Worm (Caenorhabditis elegans) whole organism, early embryonic: ENCODE data around the gene Y54G11A.14.

Experiments used
- aly-1 ChIP-seq: sonication (generic microtip); optimal IDR thresholded peaks from 2 replicates; lab custom pipeline; 2016; ENCODE audit warnings: missing genetic modification characterization, missing compliant biosample characterization
- ama-1 ChIP-seq: fragments of 150-350 bp; optimal IDR thresholded peaks from 2 replicates; lab custom pipeline; 2014
- ceh-36 ChIP-seq: sonication (generic microtip); optimal IDR thresholded peaks from 2 replicates; lab custom pipeline; 2016; ENCODE audit warnings: missing genetic modification characterization, inconsistent platforms, missing compliant biosample characterization
- hmbx-1 ChIP-seq: sonication (generic microtip); optimal IDR thresholded peaks from 2 replicates; lab custom pipeline; 2016; ENCODE audit warnings: mild to moderate bottlenecking, missing genetic modification characterization, missing compliant biosample characterization
- hnd-1 ChIP-seq: sonication (generic microtip); optimal IDR thresholded peaks from 2 replicates; lab custom pipeline; 2016; ENCODE audit warnings: missing genetic modification characterization, missing compliant biosample characterization
- scrt-1 ChIP-seq: fragments of 200-800 bp; sonication (Bioruptor generic); IDR thresholded peaks from 2 replicates; pipeline ENCODE4 v1.3.6; 2022; ENCODE audit warnings: missing genetic modification characterization, missing compliant biosample characterization
- tra-4 ChIP-seq: sonication (generic microtip); optimal IDR thresholded peaks from 2 replicates; lab custom pipeline; 2017; ENCODE audit warnings: missing genetic modification characterization, missing compliant biosample characterization

ce11 chrII:14288968-14289367, 29.0 kb upstream of the Y54G11A.14 start, which contains the start of gene srh-42:
- no peak for TF ChIP-seq tra-4
- TF ChIP-seq scrt-1 (GFP tag; lab: Robert Waterston, UW), result no peak
- TF ChIP-seq ceh-36 (tag; lab: Kevin White, UChicago), result no peak
- no peak for TF ChIP-seq ama-1
- TF ChIP-seq aly-1 (tag; lab: Kevin White, UChicago), result no peak
- TF ChIP-seq hnd-1, result no peak
- no peak for TF ChIP-seq hmbx-1 (tag; lab: Kevin White, UChicago)
